Fruit fly (Drosophila melanogaster) whole organism, embryonic: ENCODE data around the gene Fam92.

Source experiments
- Atf-2 ChIP-seq: fragments of 200-800 bp; sonication (Bioruptor generic); optimal IDR thresholded peaks from 2 replicates; lab custom pipeline; 2016; ENCODE audit warnings: missing biosample characterization, missing genetic modification characterization
- CG10565 ChIP-seq: fragments of 200-800 bp; sonication (Bioruptor generic); optimal IDR thresholded peaks from 3 replicates; lab custom pipeline; 2016; ENCODE audit warnings: missing biosample characterization, mild to moderate bottlenecking, missing genetic modification characterization
- CG12104 ChIP-seq: fragments of 200-800 bp; sonication (Bioruptor generic); optimal IDR thresholded peaks from 3 replicates; lab custom pipeline; 2016; ENCODE audit warnings: missing biosample characterization, missing genetic modification characterization
- CG30431 ChIP-seq: fragments of 200-800 bp; sonication (Bioruptor generic); optimal IDR thresholded peaks from 2 replicates; lab custom pipeline; 2017; ENCODE audit warnings: missing biosample characterization, missing genetic modification characterization
- CG32767 ChIP-seq: fragments of 200-800 bp; sonication (Bioruptor generic); IDR thresholded peaks from 2 replicates; pipeline ENCODE4 v1.3.6; 2022; ENCODE audit warnings: missing biosample characterization, missing genetic modification characterization
- CG4328 ChIP-seq: fragments of 200-800 bp; sonication (Bioruptor generic); optimal IDR thresholded peaks from 3 replicates; lab custom pipeline; 2017; ENCODE audit warnings: missing biosample characterization, missing genetic modification reagents, missing genetic modification characterization
- CG8765 ChIP-seq: fragments of 200-800 bp; sonication (Bioruptor generic); IDR thresholded peaks from 2 replicates; pipeline ENCODE4 v1.3.6; 2022; ENCODE audit warnings: missing biosample characterization, missing genetic modification characterization
- ato ChIP-seq: fragments of 200-800 bp; sonication (Bioruptor generic); IDR thresholded peaks from 2 replicates; pipeline ENCODE4 v1.3.6; 2022; ENCODE audit warnings: missing biosample characterization, missing genetic modification characterization; ENCODE audit not compliant: partially characterized antibody
- br ChIP-seq: fragments of >200 bp; optimal IDR thresholded peaks from 2 replicates; lab custom pipeline; 2017
- dati ChIP-seq: fragments of 200-800 bp; sonication (Bioruptor generic); IDR thresholded peaks from 2 replicates; pipeline ENCODE4 v1.3.6; 2022; ENCODE audit warnings: missing biosample characterization, missing genetic modification characterization
- fd64A ChIP-seq: fragments of 200-800 bp; sonication (Bioruptor generic); optimal IDR thresholded peaks from 3 replicates; lab custom pipeline; 2018; ENCODE audit warnings: missing biosample characterization, mild to moderate bottlenecking, missing genetic modification characterization
- schlank ChIP-seq: fragments of 200-800 bp; sonication (Bioruptor generic); optimal IDR thresholded peaks from 2 replicates; lab custom pipeline; 2018; ENCODE audit warnings: missing biosample characterization, mild to moderate bottlenecking, missing genetic modification characterization
- slp2 ChIP-seq: fragments of 200-800 bp; sonication (Bioruptor generic); optimal IDR thresholded peaks from 2 replicates; lab custom pipeline; 2016; ENCODE audit warnings: missing biosample characterization, missing genetic modification characterization
- toy ChIP-seq: fragments of 200-800 bp; sonication (Bioruptor generic); IDR thresholded peaks from 2 replicates; pipeline ENCODE4 v1.3.6; 2022; ENCODE audit warnings: missing biosample characterization, missing genetic modification characterization

- TF ChIP-seq CG12104 (no peak), br (lab: Kevin White, UChicago) (no peak), CG10565 (GFP tag; lab: Kevin White, UChicago) (no peak), fd64A (GFP tag; lab: Kevin White, UChicago) (no peak), CG32767 (no peak), ato (no peak), schlank (tag; lab: Kevin White, UChicago) (no peak), CG4328 (no peak), CG30431 (GFP tag; lab: Kevin White, UChicago) (no peak), dati (GFP tag; lab: Robert Waterston, UW) (no peak), CG8765 (GFP tag; lab: Robert Waterston, UW) (no peak), toy (GFP tag; lab: Robert Waterston, UW) (no peak), Atf-2 (GFP tag; lab: Kevin White, UChicago) (no peak), slp2 (no peak)
Observed at dm6 chr2L:12404555-12405077, 20.1 kb upstream of the Fam92 start.
